Worm (Caenorhabditis elegans) whole organism, L1 larva: ENCODE data around the gene rpc-11.

Experiments
- F16B12.6 ChIP-seq: fragments of 150-350 bp; optimal IDR thresholded peaks from 2 replicates; lab custom pipeline; 2014; ENCODE audit warnings: missing biosample characterization, missing genetic modification characterization
- alr-1 ChIP-seq: fragments of 200-800 bp; sonication (Bioruptor generic); optimal IDR thresholded peaks from 2 replicates; lab custom pipeline; 2018; ENCODE audit warnings: borderline replicate concordance, mild to moderate bottlenecking, missing genetic modification characterization, missing compliant biosample characterization
- efl-1 ChIP-seq, 4 experiments: fragments of 150-350 bp; optimal IDR thresholded peaks in 3 of 4; peaks in 1 of 4; 1 replicate in 1 of 4; 2 replicates in 3 of 4; lab custom pipeline; 2014; ENCODE audit warnings: missing biosample characterization in 2 of 4, missing genetic modification characterization in 2 of 4, missing genetic modification reagents in 2 of 4
- elt-2 ChIP-seq: sonication (generic microtip); optimal IDR thresholded peaks from 2 replicates; lab custom pipeline; 2016; ENCODE audit warnings: missing genetic modification characterization, mild to moderate bottlenecking, inconsistent platforms, missing compliant biosample characterization, missing genetic modification reagents
- ets-5 ChIP-seq: fragments of 200-800 bp; sonication (Bioruptor generic); IDR thresholded peaks from 2 replicates; pipeline ENCODE4 v1.3.6; 2022; ENCODE audit warnings: missing genetic modification characterization, missing compliant biosample characterization
- fkh-4 ChIP-seq: sonication (generic microtip); optimal IDR thresholded peaks from 2 replicates; lab custom pipeline; 2016; ENCODE audit warnings: missing compliant biosample characterization, missing genetic modification characterization, borderline replicate concordance
- fos-1 ChIP-seq: fragments of 150-350 bp; optimal IDR thresholded peaks from 2 replicates; lab custom pipeline; 2014; ENCODE audit warnings: missing biosample characterization, missing genetic modification characterization
- grh-1 ChIP-seq: fragments of 200-800 bp; sonication (Bioruptor generic); IDR thresholded peaks from 2 replicates; pipeline ENCODE4 v1.3.6; 2022; ENCODE audit warnings: missing genetic modification reagents, missing genetic modification characterization, missing compliant biosample characterization
- hlh-17 ChIP-seq: fragments of 200-800 bp; sonication (Bioruptor generic); optimal IDR thresholded peaks from 2 replicates; lab custom pipeline; 2018; ENCODE audit warnings: missing genetic modification characterization, mild to moderate bottlenecking, missing compliant biosample characterization, moderate library complexity, borderline replicate concordance
- lin-35 ChIP-seq, 2 experiments: fragments of 150-350 bp; optimal IDR thresholded peaks; 2 replicates each; lab custom pipeline; 2014; ENCODE audit warnings: missing biosample characterization in 2 of 2, missing genetic modification characterization in 2 of 2, missing genetic modification reagents in 2 of 2
- lin-39 ChIP-seq: fragments of 150-350 bp; optimal IDR thresholded peaks from 2 replicates; lab custom pipeline; 2014; ENCODE audit warnings: missing biosample characterization, missing genetic modification reagents, missing genetic modification characterization
- lir-3 ChIP-seq: sonication (generic microtip); optimal IDR thresholded peaks from 2 replicates; lab custom pipeline; 2016; ENCODE audit warnings: mild to moderate bottlenecking, missing genetic modification characterization, moderate library complexity, missing compliant biosample characterization; ENCODE audit not compliant: poor library complexity
- lsy-2 ChIP-seq, 2 experiments: fragments of 150-350 bp; optimal IDR thresholded peaks; 2 replicates each; lab custom pipeline; 2014; ENCODE audit warnings: missing biosample characterization in 2 of 2, missing genetic modification characterization in 2 of 2
- mep-1 ChIP-seq: fragments of 150-350 bp; optimal IDR thresholded peaks from 2 replicates; lab custom pipeline; 2014; ENCODE audit warnings: missing biosample characterization, missing genetic modification characterization
- nhr-19 ChIP-seq: fragments of 200-800 bp; sonication (Bioruptor generic); conservative IDR thresholded peaks from 2 replicates; pipeline ENCODE4 v1.3.6; 2022; ENCODE audit warnings: missing genetic modification characterization, missing compliant biosample characterization
- nhr-20 ChIP-seq: sonication (generic microtip); optimal IDR thresholded peaks from 2 replicates; lab custom pipeline; 2016; ENCODE audit warnings: mild to moderate bottlenecking, missing genetic modification characterization, missing compliant biosample characterization
- nhr-71 ChIP-seq: sonication (generic microtip); optimal IDR thresholded peaks from 2 replicates; lab custom pipeline; 2016; ENCODE audit warnings: mild to moderate bottlenecking, missing genetic modification characterization, moderate library complexity, missing compliant biosample characterization
- nhr-77 ChIP-seq: fragments of 150-350 bp; optimal IDR thresholded peaks from 2 replicates; lab custom pipeline; 2014; ENCODE audit warnings: missing biosample characterization, missing genetic modification characterization
- nhr-90 ChIP-seq: sonication (generic microtip); optimal IDR thresholded peaks from 2 replicates; lab custom pipeline; 2016; ENCODE audit warnings: mild to moderate bottlenecking, missing genetic modification characterization, missing compliant biosample characterization; ENCODE audit not compliant: poor library complexity
- pag-3 ChIP-seq: sonication (generic microtip); optimal IDR thresholded peaks from 2 replicates; lab custom pipeline; 2017; ENCODE audit warnings: missing genetic modification characterization, mild to moderate bottlenecking, missing compliant biosample characterization, antibody characterized with exemption, borderline replicate concordance; ENCODE audit not compliant: insufficient read depth
- pax-3 ChIP-seq: fragments of 200-800 bp; sonication (Bioruptor generic); optimal IDR thresholded peaks from 2 replicates; lab custom pipeline; 2018; ENCODE audit warnings: mild to moderate bottlenecking, missing genetic modification characterization, moderate library complexity, missing compliant biosample characterization
- pqm-1 ChIP-seq: sonication (generic microtip); optimal IDR thresholded peaks from 3 replicates; lab custom pipeline; 2017; ENCODE audit warnings: missing biosample characterization, missing genetic modification characterization
- rnt-1 ChIP-seq: sonication (generic microtip); optimal IDR thresholded peaks from 2 replicates; lab custom pipeline; 2016; ENCODE audit warnings: mild to moderate bottlenecking, missing genetic modification characterization, moderate library complexity, missing compliant biosample characterization
- snpc-4 ChIP-seq: fragments of 150-350 bp; optimal IDR thresholded peaks from 2 replicates; lab custom pipeline; 2014; ENCODE audit warnings: missing biosample characterization, missing genetic modification characterization
- snu-23 ChIP-seq: sonication (generic microtip); optimal IDR thresholded peaks from 2 replicates; lab custom pipeline; 2016; ENCODE audit warnings: missing genetic modification characterization, missing compliant biosample characterization
- swsn-7 ChIP-seq: sonication (generic microtip); optimal IDR thresholded peaks from 2 replicates; lab custom pipeline; 2016; ENCODE audit warnings: missing genetic modification characterization, missing compliant biosample characterization
- tlp-1 ChIP-seq: fragments of 150-350 bp; optimal IDR thresholded peaks from 2 replicates; lab custom pipeline; 2014; ENCODE audit warnings: missing biosample characterization, missing genetic modification characterization
- unc-130 ChIP-seq: fragments of 150-350 bp; optimal IDR thresholded peaks from 2 replicates; lab custom pipeline; 2017; ENCODE audit warnings: missing biosample characterization, missing genetic modification characterization, inconsistent platforms
- xbp-1 ChIP-seq: sonication (generic microtip); optimal IDR thresholded peaks from 2 replicates; lab custom pipeline; 2016; ENCODE audit warnings: missing genetic modification characterization, missing compliant biosample characterization

Gene rpc-11

DNA sequence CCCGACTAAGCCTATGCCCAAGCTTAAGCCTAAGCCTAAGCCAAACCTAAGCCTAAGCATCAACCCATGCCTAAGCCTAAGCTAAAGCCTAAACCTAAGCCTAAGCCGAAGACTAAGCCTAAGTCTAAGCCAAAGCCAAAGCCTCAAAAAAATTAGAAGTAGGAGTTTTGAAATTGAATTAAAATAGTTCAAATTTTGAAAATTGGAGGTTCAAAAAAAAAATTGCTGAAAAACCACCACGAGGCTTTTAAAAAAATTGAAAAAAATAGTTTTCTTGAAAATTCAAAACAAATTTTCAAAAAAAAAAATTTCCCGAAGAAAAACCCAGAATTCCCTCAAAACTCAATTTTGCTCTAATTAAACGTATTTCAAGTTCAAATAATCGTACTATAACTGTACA is 42.8 kb downstream of the rpc-11 start:
- TF ChIP-seq snpc-4 (tag; lab: Kevin White, UChicago) (no peak), efl-1 (optimal IDR thresholded peaks at IDR 0.05; lab: Kevin White, UChicago) (no peak), efl-1 (GFP tag; optimal IDR thresholded peaks at IDR 0.05 in 1 of 2; lab: Kevin White, UChicago) (peak in 1 of 2 experiments; percentile 32)

DNA sequence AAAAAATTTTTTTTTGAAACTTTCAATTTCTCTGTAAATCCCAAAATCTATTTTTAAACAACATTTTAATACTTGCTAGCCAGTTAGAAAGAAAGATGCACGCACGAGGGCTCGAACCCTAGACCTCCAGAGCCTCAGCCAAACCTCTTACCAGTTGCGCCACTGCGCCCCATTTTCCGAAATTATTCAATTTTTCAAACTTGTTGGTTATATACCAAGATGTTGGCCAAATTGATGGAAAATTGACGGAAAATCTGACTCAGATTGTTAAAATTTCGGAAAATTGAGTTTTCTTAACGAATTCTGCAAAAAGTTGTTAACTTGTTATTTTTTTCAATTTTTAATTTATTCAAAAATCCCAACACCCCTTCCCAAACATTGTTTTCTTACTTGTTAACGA is 44.1 kb downstream of the rpc-11 start:
- no peak for TF ChIP-seq grh-1 (GFP tag; lab: Robert Waterston, UW)
- no peak for TF ChIP-seq fos-1 (tag; lab: Kevin White, UChicago)
- TF ChIP-seq ets-5: no peak
- TF ChIP-seq nhr-77 (tag; lab: Kevin White, UChicago): no peak
- no peak for TF ChIP-seq snu-23
- no peak for TF ChIP-seq lir-3 (tag; lab: Kevin White, UChicago)
- TF ChIP-seq alr-1 (tag; lab: Kevin White, UChicago): no peak
- no peak for TF ChIP-seq swsn-7 (tag; lab: Kevin White, UChicago)
- no peak for TF ChIP-seq elt-2 (tag; lab: Kevin White, UChicago)
- no peak for TF ChIP-seq lsy-2 (tag; optimal IDR thresholded peaks at IDR 0.05; lab: Kevin White, UChicago)
- no peak for TF ChIP-seq lin-39 (tag; lab: Kevin White, UChicago)
- no peak for TF ChIP-seq lin-35 (GFP tag; optimal IDR thresholded peaks at IDR 0.05; lab: Kevin White, UChicago)

DNA sequence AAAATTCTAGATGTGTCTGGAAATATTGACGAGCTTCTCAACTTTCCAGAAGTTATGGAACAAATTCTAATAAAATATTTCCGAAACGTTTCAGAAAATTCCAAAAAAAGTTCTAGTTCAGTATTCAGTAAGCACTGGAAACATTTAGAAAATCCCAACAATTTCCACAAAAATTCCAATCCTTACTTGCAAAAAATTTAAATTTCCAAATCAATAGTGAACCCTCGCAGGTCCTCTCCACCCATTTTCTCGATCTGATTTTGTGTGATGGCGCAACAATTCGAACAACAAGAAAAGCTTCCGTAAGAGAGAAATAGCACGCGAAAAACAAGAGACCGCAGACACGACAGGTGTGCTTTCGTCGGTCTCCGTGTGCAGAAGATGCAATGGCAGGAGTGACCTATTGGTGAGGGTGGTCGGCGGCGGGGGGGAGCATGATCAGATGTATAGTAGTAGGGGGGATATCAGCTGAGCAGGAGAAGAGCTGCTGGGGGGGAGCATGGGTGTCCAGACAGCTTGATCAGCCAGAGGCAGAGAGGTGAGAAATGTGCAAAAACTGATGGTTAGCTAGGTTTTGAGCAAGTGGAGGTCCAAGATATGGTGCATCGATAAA is 48.1 kb downstream of the rpc-11 start:
- TF ChIP-seq pag-3 (peak; percentile 94), nhr-71 (tag; lab: Kevin White, UChicago) (peak; percentile 50), efl-1 (optimal IDR thresholded peaks at IDR 0.05; lab: Kevin White, UChicago) (no peak), efl-1 (GFP tag; optimal IDR thresholded peaks at IDR 0.05 in 1 of 2; lab: Kevin White, UChicago) (peak in 1 of 2 experiments; percentile 37), nhr-19 (GFP tag; lab: Robert Waterston, UW) (peak; percentile 32), snu-23 (no peak), nhr-20 (tag; lab: Kevin White, UChicago) (peak; percentile 10), mep-1 (no peak), unc-130 (tag; lab: Kevin White, UChicago) (peak; percentile 12), rnt-1 (tag; lab: Kevin White, UChicago) (peak; percentile 73)

DNA sequence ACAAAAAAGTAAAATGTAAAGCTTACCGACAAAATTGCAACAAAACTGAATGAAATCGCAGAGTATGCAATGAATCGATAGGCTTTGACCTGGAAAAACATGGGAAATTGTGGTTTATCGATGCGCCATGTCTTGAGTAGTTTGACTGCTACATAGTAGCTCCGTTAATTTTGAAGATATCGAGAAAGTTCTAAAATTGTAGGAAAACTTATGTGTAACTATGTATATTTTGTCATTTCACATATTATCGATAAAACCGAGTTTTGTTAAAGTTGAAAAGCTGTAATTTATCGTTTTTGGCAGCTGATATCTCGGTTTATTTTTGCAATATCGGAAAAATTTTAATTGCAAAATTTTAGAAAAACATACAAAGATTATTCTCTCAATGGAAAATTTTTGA is 50.7 kb downstream of the rpc-11 start, which contains the start of gene col-105:
TSS of gene col-105 (minus strand) at position 101 of the 400 bp plus-strand sequence.
- no peak for TF ChIP-seq tlp-1 (tag; lab: Kevin White, UChicago)
- TF ChIP-seq hlh-17 (GFP tag; lab: Kevin White, UChicago): no peak
- no peak for TF ChIP-seq xbp-1
- TF ChIP-seq pax-3 (tag; lab: Kevin White, UChicago): no peak
- no peak for TF ChIP-seq nhr-90
- TF ChIP-seq F16B12.6 (tag; lab: Kevin White, UChicago): no peak
- TF ChIP-seq snu-23: no peak
- TF ChIP-seq fkh-4 (tag; lab: Kevin White, UChicago): no peak
- no peak for TF ChIP-seq nhr-20 (tag; lab: Kevin White, UChicago)
- no peak for TF ChIP-seq pqm-1 (tag; lab: Kevin White, UChicago)
